Fruit fly (Drosophila melanogaster): ENCODE data around the gene CG17929.

Gene CG17929

DNA sequence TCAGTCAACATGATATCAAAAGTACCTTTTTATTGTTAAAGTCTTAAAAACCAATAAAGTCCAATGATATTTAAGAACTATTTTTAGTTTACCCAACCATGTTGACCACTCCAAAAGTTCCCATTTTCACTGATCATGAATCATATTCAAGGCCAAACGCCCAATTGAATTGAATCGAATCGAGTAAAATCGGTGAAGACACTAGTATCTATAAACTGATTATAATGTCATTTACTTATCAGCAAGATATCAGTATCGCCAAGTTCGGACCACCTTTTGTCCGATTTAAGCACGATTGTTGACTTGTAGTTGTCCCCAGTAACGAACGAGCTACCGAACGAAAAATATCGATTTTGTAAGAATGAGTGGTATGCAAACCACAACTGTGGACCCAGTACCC is 2.2 kb upstream of the CG17929 start, which contains the start of gene CG6901:
Gene CG6901, plus strand, starts transcription at position 323 of the 400 bp plus-strand sequence.
- TF ChIP-seq ttk (optimal IDR thresholded peaks at IDR 0.05) (no peak), h (optimal IDR thresholded peaks at IDR 0.05) (no peak), Sin3A (optimal IDR thresholded peaks at IDR 0.05) (no peak), insv (optimal IDR thresholded peaks at IDR 0.05) (no peak), Myc (optimal IDR thresholded peaks at IDR 0.05) (no peak)

DNA sequence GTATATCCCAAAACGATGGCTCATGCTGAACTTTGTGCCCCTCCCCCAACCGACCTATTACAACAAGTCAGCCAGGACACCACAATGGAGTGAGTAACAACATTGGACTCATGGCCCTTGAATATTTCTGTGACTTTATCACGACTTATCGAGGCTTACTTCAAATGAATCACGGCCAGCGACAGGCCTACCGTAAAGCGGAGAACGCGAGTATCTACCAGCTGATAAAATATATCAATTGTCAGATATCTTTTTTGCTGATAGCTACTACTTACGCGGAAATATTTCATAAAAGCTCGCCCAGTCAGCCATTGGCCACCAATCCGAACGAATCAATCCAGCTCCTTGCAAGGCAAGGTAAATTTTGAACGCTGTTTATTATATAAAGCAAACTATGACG is 2.3 kb downstream of the CG17929 start, which contains the start of gene CG17930:
Gene CG17930, plus strand, starts transcription at position 301 of the 400 bp plus-strand sequence.
- TF ChIP-seq h (optimal IDR thresholded peaks at IDR 0.05) (no peak), psq (optimal IDR thresholded peaks at IDR 0.05) (no peak), insv (optimal IDR thresholded peaks at IDR 0.05) (no peak), ttk (optimal IDR thresholded peaks at IDR 0.05) (no peak), Sin3A (optimal IDR thresholded peaks at IDR 0.05) (no peak), Myc (optimal IDR thresholded peaks at IDR 0.05) (no peak)

DNA sequence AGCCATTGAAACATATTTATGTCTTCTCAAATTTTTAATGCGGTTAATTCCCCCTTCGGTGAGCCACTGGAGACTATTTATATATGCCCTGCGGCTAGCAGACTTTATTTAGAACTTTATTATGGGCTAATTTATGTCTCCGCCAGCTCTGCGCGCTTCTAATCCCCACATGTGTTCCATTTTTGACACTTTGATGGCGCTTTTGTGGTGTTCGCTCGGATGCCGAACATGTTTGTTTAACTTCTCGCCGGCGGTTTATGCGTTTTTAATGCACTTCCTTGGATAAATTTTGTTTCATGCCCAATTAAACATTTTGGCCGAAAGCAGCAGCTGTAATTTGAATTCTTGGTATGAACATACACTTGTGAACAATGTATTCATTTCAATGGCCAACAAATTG is 4.5 kb downstream of the CG17929 start:
- TF ChIP-seq Sin3A (optimal IDR thresholded peaks at IDR 0.05) (no peak), insv (optimal IDR thresholded peaks at IDR 0.05) (no peak), h (optimal IDR thresholded peaks at IDR 0.05) (no peak), Myc (optimal IDR thresholded peaks at IDR 0.05) (no peak), ttk (optimal IDR thresholded peaks at IDR 0.05) (no peak), psq (optimal IDR thresholded peaks at IDR 0.05) (no peak)

DNA sequence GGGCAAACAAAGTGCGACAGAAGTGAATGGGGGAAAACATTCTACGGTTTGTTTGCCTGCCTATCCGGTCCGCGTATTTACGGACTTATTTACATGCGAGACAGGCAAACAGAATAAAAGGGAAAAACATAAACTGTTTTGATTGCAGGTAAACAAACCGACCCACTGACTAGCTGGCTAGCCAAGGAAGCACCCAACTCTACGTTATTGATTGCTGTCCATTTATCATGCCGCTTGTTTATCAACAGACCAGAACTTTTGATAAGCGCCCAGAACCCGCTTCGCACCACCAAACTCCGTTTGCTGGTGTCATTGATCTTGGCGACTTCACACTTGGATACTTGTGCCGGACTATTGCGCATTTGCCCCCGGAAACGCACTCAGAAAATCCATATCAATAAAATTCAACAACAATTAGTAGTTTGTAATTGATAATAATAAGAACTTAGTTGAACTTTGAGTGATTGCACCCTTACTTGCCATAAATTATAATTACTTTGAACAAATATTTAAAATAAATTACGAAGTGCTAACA is 6.6 kb downstream of the CG17929 start:
- TF ChIP-seq ttk (optimal IDR thresholded peaks at IDR 0.05) (no peak), Myc (optimal IDR thresholded peaks at IDR 0.05) (no peak), psq (optimal IDR thresholded peaks at IDR 0.05) (no peak), insv (optimal IDR thresholded peaks at IDR 0.05) (no peak)

DNA sequence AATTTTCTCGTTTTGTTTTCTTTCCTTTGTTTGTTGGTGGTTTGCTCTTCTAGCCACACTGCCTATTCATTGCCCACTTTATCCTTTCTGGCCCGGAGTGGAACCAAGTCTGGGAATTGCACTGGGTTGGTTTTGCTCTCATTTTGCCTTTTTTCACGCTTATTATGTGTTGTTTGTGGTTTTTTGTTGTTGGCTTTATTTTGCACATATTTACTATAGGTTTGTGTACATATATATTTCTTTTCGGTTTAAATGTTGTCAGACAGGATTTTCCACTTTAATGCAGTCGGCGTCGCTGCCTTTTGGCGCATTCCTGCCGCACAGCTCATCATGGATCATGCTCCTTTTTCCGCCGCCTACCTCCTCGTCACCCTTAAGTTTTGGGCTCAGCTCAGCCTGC is 9.0 kb downstream of the CG17929 start:
- TF ChIP-seq ttk (optimal IDR thresholded peaks at IDR 0.05) (no peak), insv (optimal IDR thresholded peaks at IDR 0.05) (no peak), Sin3A (optimal IDR thresholded peaks at IDR 0.05) (no peak), psq (optimal IDR thresholded peaks at IDR 0.05) (no peak), h (optimal IDR thresholded peaks at IDR 0.05) (no peak), Myc (optimal IDR thresholded peaks at IDR 0.05) (no peak)

DNA sequence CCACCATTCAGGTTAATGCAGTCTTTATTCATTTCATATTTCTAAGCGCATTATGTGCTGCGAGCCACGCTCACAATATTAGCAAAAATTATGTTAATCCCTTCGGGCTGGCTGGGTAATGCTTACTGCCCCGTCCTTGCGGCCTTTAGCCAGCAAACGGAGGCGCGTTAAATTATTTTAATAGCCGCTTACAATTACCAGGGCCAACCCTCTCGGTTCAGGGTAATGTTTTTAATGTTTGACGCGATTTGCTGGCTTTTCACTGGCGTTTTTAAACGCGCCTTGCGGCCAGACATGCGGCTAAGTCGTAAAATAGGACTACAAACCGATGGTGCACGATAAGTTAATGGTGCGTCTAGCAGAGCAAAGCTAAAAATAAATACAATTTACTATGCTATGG is 9.5 kb downstream of the CG17929 start:
- TF ChIP-seq ttk (optimal IDR thresholded peaks at IDR 0.05), result no peak
- no peak for TF ChIP-seq psq (optimal IDR thresholded peaks at IDR 0.05)
- TF ChIP-seq h (optimal IDR thresholded peaks at IDR 0.05), result no peak
- no peak for TF ChIP-seq Sin3A (optimal IDR thresholded peaks at IDR 0.05)
- no peak for TF ChIP-seq Myc (optimal IDR thresholded peaks at IDR 0.05)
- no peak for TF ChIP-seq insv (optimal IDR thresholded peaks at IDR 0.05)

DNA sequence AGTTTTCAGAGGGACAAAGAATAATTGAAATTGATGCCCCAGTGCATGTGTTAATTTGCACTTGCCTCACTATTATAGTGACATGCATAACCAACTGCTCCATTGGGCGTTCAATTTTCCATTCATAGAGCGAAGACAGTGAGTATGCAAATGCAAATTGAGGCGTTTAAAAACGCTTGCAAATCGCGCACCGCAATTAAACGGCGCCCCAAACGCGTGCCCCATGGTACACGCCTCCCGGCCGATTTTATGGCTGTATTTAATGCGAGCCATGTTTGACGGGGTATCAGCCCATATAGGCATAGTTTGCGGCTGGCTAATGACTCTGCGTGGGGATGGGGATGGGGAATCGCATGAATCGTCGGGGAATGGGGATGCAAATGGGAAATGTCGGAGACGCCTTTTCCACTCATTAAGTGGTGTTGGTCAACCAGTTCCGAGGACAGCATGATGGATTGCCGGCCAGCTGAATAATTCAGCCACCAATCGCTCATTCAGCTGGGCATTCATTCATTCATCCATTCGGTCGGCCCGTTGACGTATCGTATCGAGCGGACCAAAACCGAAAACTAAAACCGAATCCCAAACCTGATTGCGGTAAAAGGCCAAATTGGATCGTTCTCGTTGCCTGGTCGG is 10.3 kb downstream of the CG17929 start:
- TF ChIP-seq Myc (optimal IDR thresholded peaks at IDR 0.05), result no peak
- no peak for TF ChIP-seq Sin3A (optimal IDR thresholded peaks at IDR 0.05)
- TF ChIP-seq h (optimal IDR thresholded peaks at IDR 0.05), result no peak
- no peak for TF ChIP-seq insv (optimal IDR thresholded peaks at IDR 0.05)
- no peak for TF ChIP-seq psq (optimal IDR thresholded peaks at IDR 0.05)

DNA sequence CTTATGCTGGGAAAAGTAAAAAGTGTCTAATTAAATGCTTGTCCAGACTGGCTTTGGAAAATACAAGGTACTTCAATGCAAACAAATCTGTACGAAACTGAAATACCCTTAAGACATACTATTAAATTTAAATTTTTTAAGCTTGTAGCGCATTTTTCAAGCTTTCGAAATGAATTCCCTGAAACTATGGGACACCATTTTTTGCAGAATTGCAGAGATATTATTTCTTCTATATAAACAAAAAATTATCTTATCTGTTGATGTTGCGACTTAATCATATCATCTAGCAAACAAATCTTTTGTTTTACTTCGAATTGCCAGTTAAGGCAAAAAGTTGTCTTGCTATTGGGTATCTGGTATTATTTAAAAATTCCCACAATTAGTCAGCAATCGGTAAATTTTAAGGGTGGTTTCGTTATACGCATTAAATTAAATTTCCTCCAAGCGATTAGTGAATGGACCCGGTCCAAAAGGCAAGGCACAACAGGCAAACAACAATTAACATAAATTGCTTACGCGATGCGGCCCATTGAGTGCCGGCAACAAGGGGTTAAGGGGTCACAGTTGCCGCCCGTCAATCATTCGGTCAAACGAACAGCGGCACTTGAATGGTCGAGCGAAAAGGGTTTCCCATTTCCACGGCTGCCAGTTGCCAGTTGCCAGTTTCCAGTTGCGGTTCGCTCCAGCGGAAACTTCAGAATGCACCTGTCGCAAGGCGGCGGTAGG is 11.2 kb downstream of the CG17929 start:
- TF ChIP-seq psq (optimal IDR thresholded peaks at IDR 0.05) (no peak), ttk (optimal IDR thresholded peaks at IDR 0.05) (no peak), Sin3A (optimal IDR thresholded peaks at IDR 0.05) (no peak), Myc (optimal IDR thresholded peaks at IDR 0.05) (no peak), h (optimal IDR thresholded peaks at IDR 0.05) (no peak), insv (optimal IDR thresholded peaks at IDR 0.05) (no peak)

DNA sequence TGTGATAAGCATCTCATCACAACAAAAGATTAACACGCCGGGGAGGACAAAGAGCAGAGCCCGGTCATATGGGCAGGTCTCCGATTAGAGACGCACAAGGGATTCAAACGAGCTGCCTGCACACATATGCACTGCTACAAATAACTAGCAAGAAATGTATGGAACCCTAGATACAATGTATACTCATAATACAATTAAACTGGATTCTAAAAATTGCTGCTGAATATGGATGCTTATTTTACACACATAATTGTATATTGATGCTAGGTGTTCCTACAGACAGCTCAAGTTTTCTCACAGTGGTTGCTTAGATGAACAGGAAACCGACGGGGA is 11.7 kb downstream of the CG17929 start:
- TF ChIP-seq Myc (optimal IDR thresholded peaks at IDR 0.05), result no peak
- TF ChIP-seq psq (optimal IDR thresholded peaks at IDR 0.05), result no peak
- no peak for TF ChIP-seq h (optimal IDR thresholded peaks at IDR 0.05)
- no peak for TF ChIP-seq Sin3A (optimal IDR thresholded peaks at IDR 0.05)
- TF ChIP-seq insv (optimal IDR thresholded peaks at IDR 0.05), result no peak
- no peak for TF ChIP-seq ttk (optimal IDR thresholded peaks at IDR 0.05)

DNA sequence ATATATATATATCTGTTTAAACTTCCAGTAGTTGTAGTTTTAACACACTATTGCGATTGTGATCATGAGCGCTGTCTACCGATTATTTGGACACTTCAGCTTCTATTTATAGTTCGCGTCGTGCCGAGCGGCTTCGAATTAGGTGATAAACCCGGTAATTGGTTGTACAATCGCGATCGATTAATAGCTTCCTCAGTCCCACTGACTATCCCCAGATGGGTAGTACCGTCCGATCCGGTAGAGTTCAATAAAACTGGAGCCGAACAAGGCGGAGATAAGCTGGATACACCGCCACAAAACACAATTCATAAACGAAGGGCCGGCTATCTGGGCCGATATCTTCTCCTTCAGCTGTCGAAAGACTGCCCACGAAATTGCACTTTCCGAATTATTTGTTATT is 12.6 kb downstream of the CG17929 start:
- no peak for TF ChIP-seq Sin3A (optimal IDR thresholded peaks at IDR 0.05)
- TF ChIP-seq h (optimal IDR thresholded peaks at IDR 0.05), result no peak
- TF ChIP-seq Myc (optimal IDR thresholded peaks at IDR 0.05), result no peak
- TF ChIP-seq insv (optimal IDR thresholded peaks at IDR 0.05), result no peak
- no peak for TF ChIP-seq psq (optimal IDR thresholded peaks at IDR 0.05)
- TF ChIP-seq ttk (optimal IDR thresholded peaks at IDR 0.05), result no peak

DNA sequence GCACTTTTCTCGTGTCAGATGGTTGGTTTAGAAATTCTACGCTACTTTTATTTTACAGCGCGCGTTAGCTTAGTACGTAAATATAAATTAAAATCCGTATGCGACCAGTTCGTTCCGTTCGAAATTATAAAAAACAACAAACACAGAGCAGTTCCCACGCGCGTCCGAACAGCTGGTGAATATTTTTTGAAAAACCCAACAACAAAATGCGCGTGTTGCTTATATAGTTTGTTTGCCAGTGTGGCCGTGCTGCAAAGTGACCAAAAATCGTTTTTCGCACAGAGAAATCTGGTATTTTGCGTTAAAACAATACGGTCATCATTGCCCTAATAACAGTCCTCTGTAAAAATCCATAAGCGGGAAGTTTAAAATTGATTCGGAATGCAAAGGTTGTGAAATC is 13.1 kb downstream of the CG17929 start:
- TF ChIP-seq Myc (optimal IDR thresholded peaks at IDR 0.05) (no peak), psq (optimal IDR thresholded peaks at IDR 0.05) (no peak), h (optimal IDR thresholded peaks at IDR 0.05) (no peak), Sin3A (optimal IDR thresholded peaks at IDR 0.05) (no peak), ttk (optimal IDR thresholded peaks at IDR 0.05) (no peak), insv (optimal IDR thresholded peaks at IDR 0.05) (no peak)

DNA sequence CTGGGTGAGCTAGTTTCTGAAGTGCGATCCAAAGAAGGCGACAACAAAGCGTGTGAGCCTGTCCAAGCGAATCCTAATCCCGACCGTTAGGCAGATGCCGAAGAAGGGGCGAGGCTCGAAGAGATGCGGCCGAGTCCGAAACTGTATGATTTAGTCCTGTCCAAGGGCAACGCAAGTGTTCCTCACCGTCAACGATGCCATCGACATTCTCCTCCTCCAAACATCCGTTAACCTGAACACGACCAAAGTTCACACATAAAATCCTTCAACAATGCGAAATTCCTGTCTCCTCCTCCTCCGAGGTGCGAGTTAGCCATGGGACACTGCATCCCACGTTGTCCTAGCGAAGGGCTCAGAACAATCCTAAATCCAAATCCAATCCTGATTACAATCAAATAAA is 14.2 kb downstream of the CG17929 start, which contains the start of gene Sulf1:
Gene Sulf1, minus strand, starts transcription at position 101 of the 400 bp plus-strand sequence.
- no peak for TF ChIP-seq insv (optimal IDR thresholded peaks at IDR 0.05)
- TF ChIP-seq h (optimal IDR thresholded peaks at IDR 0.05), result no peak
- no peak for TF ChIP-seq Myc (optimal IDR thresholded peaks at IDR 0.05)
- no peak for TF ChIP-seq psq (optimal IDR thresholded peaks at IDR 0.05)
- TF ChIP-seq ttk (optimal IDR thresholded peaks at IDR 0.05), result no peak
- no peak for TF ChIP-seq Sin3A (optimal IDR thresholded peaks at IDR 0.05)

Measured in Kc167 (cell line).